Worm (Caenorhabditis elegans) whole organism, L4 larva: ENCODE measurements around the gene F17C11.2.

ENCODE experiments used
- D1046.2 ChIP-seq: fragments of 200-800 bp; sonication (Bioruptor generic); IDR thresholded peaks from 2 replicates; pipeline ENCODE4 v1.3.6; 2022; ENCODE audit warnings: missing genetic modification characterization, missing compliant biosample characterization
- F26F4.8 ChIP-seq: fragments of 200-800 bp; sonication (Bioruptor generic); conservative IDR thresholded peaks from 2 replicates; pipeline ENCODE4 v1.3.6; 2022; ENCODE audit warnings: missing genetic modification characterization, missing compliant biosample characterization
- F37D6.2 ChIP-seq: sonication (generic microtip); optimal IDR thresholded peaks from 2 replicates; lab custom pipeline; 2016; ENCODE audit warnings: mild to moderate bottlenecking, missing genetic modification characterization, missing compliant biosample characterization
- Y105C5A.15 ChIP-seq: fragments of 200-800 bp; sonication (Bioruptor generic); IDR thresholded peaks from 2 replicates; pipeline ENCODE4 v1.3.6; 2022; ENCODE audit warnings: missing genetic modification characterization, missing compliant biosample characterization
- Y5F2A.4 ChIP-seq: fragments of 200-800 bp; sonication (Bioruptor generic); optimal IDR thresholded peaks from 2 replicates; lab custom pipeline; 2018; ENCODE audit warnings: mild to moderate bottlenecking, missing genetic modification characterization, missing compliant biosample characterization
- aha-1 ChIP-seq: fragments of 150-350 bp; peaks from one replicate; lab custom pipeline; 2014; ENCODE audit warnings: missing biosample characterization, missing genetic modification characterization
- aly-2 ChIP-seq: sonication (generic microtip); optimal IDR thresholded peaks from 2 replicates; lab custom pipeline; 2018; ENCODE audit warnings: missing biosample characterization, missing genetic modification characterization
- ama-1 ChIP-seq: fragments of 150-350 bp; optimal IDR thresholded peaks from 2 replicates; lab custom pipeline; 2014; ENCODE audit warnings: inconsistent platforms, mixed read lengths
- ceh-20 ChIP-seq: fragments of 200-800 bp; sonication (Bioruptor generic); IDR thresholded peaks from 2 replicates; pipeline ENCODE4 v1.3.6; 2022; ENCODE audit warnings: missing genetic modification reagents, missing genetic modification characterization, missing compliant biosample characterization
- ceh-28 ChIP-seq: fragments of 150-350 bp; optimal IDR thresholded peaks from 2 replicates; lab custom pipeline; 2014; ENCODE audit warnings: missing biosample characterization, missing genetic modification reagents, missing genetic modification characterization
- ceh-44 ChIP-seq: fragments of 200-800 bp; sonication (Bioruptor generic); IDR thresholded peaks from 2 replicates; pipeline ENCODE4 v1.3.6; 2022; ENCODE audit warnings: missing genetic modification reagents, missing genetic modification characterization, missing compliant biosample characterization
- ceh-82 ChIP-seq: sonication (generic microtip); optimal IDR thresholded peaks from 2 replicates; lab custom pipeline; 2017; ENCODE audit warnings: missing biosample characterization, missing genetic modification characterization
- cey-2 ChIP-seq: sonication (generic microtip); optimal IDR thresholded peaks from 3 replicates; lab custom pipeline; 2017; ENCODE audit warnings: missing genetic modification characterization, mild to moderate bottlenecking, missing compliant biosample characterization, antibody characterized with exemption, borderline replicate concordance; ENCODE audit not compliant: insufficient read depth
- daf-16 ChIP-seq, 3 experiments: sonication (generic microtip); optimal IDR thresholded peaks; 2 replicates each; lab custom pipeline; 2016 to 2017; ENCODE audit warnings: missing genetic modification characterization in 3 of 3, missing genetic modification reagents in 3 of 3, mild to moderate bottlenecking in 2 of 3, missing compliant biosample characterization in 2 of 3, missing biosample characterization in 1 of 3, moderate library complexity in 1 of 3
- dmd-6 ChIP-seq: fragments of 200-800 bp; sonication (Bioruptor generic); IDR thresholded peaks from 2 replicates; pipeline ENCODE4 v1.3.6; 2022; ENCODE audit warnings: missing genetic modification reagents, missing genetic modification characterization, missing compliant biosample characterization
- dve-1 ChIP-seq: sonication (generic microtip); optimal IDR thresholded peaks from 2 replicates; lab custom pipeline; 2017; ENCODE audit warnings: antibody characterized with exemption, mild to moderate bottlenecking, missing genetic modification characterization, missing compliant biosample characterization; ENCODE audit not compliant: insufficient read depth
- egl-27 ChIP-seq: sonication (generic microtip); optimal IDR thresholded peaks from 3 replicates; lab custom pipeline; 2017; ENCODE audit warnings: missing biosample characterization, missing genetic modification reagents, missing genetic modification characterization
- egl-43 ChIP-seq: fragments of 200-800 bp; sonication (Bioruptor generic); IDR thresholded peaks from 2 replicates; pipeline ENCODE4 v1.3.6; 2022; ENCODE audit warnings: missing genetic modification reagents, missing genetic modification characterization, missing compliant biosample characterization
- gei-8 ChIP-seq: fragments of 200-800 bp; sonication (Bioruptor generic); optimal IDR thresholded peaks from 2 replicates; lab custom pipeline; 2018; ENCODE audit warnings: mild to moderate bottlenecking, missing genetic modification characterization, missing compliant biosample characterization
- hif-1 ChIP-seq, 2 experiments: sonication (generic microtip); optimal IDR thresholded peaks; 2 replicates each; lab custom pipeline; 2016 to 2017; ENCODE audit warnings: missing compliant biosample characterization in 2 of 2, missing genetic modification characterization in 2 of 2, missing genetic modification reagents in 2 of 2, missing genotype in 2 of 2, mild to moderate bottlenecking in 1 of 2
- hlh-11 ChIP-seq: fragments of 200-800 bp; sonication (Bioruptor generic); optimal IDR thresholded peaks from 2 replicates; lab custom pipeline; 2018; ENCODE audit warnings: mild to moderate bottlenecking, missing genetic modification characterization, missing compliant biosample characterization
- hlh-30 ChIP-seq: sonication (generic microtip); optimal IDR thresholded peaks from 2 replicates; lab custom pipeline; 2017; ENCODE audit warnings: antibody characterized with exemption, mild to moderate bottlenecking, missing genetic modification characterization, missing compliant biosample characterization; ENCODE audit not compliant: insufficient read depth
- hmg-1.1 ChIP-seq: fragments of 200-800 bp; sonication (Bioruptor generic); IDR thresholded peaks from 2 replicates; pipeline ENCODE4 v1.3.6; 2022; ENCODE audit warnings: missing genetic modification reagents, missing genetic modification characterization, missing compliant biosample characterization
- lin-29 ChIP-seq: fragments of 200-800 bp; sonication (Bioruptor generic); IDR thresholded peaks from 2 replicates; pipeline ENCODE4 v1.3.6; 2022; ENCODE audit warnings: missing genetic modification reagents, missing genetic modification characterization, missing compliant biosample characterization
- lsy-2 ChIP-seq, 2 experiments: fragments of 150-350 bp in 1 of 2; sonication (generic microtip) in 1 of 2; optimal IDR thresholded peaks; 2 replicates each; lab custom pipeline; 2014 to 2017; ENCODE audit warnings: missing biosample characterization in 2 of 2, missing genetic modification characterization in 2 of 2
- mdl-1 ChIP-seq, 2 experiments: fragments of 150-350 bp in 1 of 2; sonication (generic microtip) in 1 of 2; optimal IDR thresholded peaks; 2 replicates each; lab custom pipeline; 2014 to 2017; ENCODE audit warnings: missing biosample characterization in 2 of 2, missing genetic modification characterization in 2 of 2
- mxl-2 ChIP-seq: fragments of 200-800 bp; sonication (Bioruptor generic); conservative IDR thresholded peaks from 2 replicates; pipeline ENCODE4 v1.3.6; 2022; ENCODE audit warnings: missing genetic modification reagents, missing genetic modification characterization, missing compliant biosample characterization
- mxl-3 ChIP-seq: fragments of 200-800 bp; sonication (Bioruptor generic); optimal IDR thresholded peaks from 2 replicates; lab custom pipeline; 2018; ENCODE audit warnings: mild to moderate bottlenecking, missing genetic modification characterization, missing compliant biosample characterization
- nhr-237 ChIP-seq: sonication (generic microtip); optimal IDR thresholded peaks from 2 replicates; lab custom pipeline; 2017; ENCODE audit warnings: missing biosample characterization, missing genetic modification characterization
- nhr-28 ChIP-seq: fragments of 150-350 bp; optimal IDR thresholded peaks from 2 replicates; lab custom pipeline; 2014; ENCODE audit warnings: missing biosample characterization, missing genetic modification characterization
- nhr-42 ChIP-seq: fragments of 200-800 bp; sonication (Bioruptor generic); IDR thresholded peaks from 2 replicates; pipeline ENCODE4 v1.3.6; 2022; ENCODE audit warnings: missing genetic modification characterization, missing compliant biosample characterization
- nhr-48 ChIP-seq: sonication (generic microtip); optimal IDR thresholded peaks from 2 replicates; lab custom pipeline; 2016; ENCODE audit warnings: mild to moderate bottlenecking, missing genetic modification characterization, missing compliant biosample characterization
- nhr-6 ChIP-seq: fragments of 150-350 bp; optimal IDR thresholded peaks from 2 replicates; lab custom pipeline; 2014; ENCODE audit warnings: missing biosample characterization, missing genetic modification characterization
- php-3 ChIP-seq: fragments of 200-800 bp; sonication (Bioruptor generic); IDR thresholded peaks from 2 replicates; pipeline ENCODE4 v1.3.6; 2022; ENCODE audit warnings: missing genetic modification reagents, missing genetic modification characterization, missing compliant biosample characterization
- sdz-12 ChIP-seq: fragments of 200-800 bp; sonication (Bioruptor generic); optimal IDR thresholded peaks from 2 replicates; lab custom pipeline; 2018; ENCODE audit warnings: mild to moderate bottlenecking, missing genetic modification characterization, missing compliant biosample characterization
- set-16 ChIP-seq: fragments of 200-800 bp; sonication (Bioruptor generic); IDR thresholded peaks from 2 replicates; pipeline ENCODE4 v1.3.6; 2022; ENCODE audit warnings: missing genetic modification reagents, missing genetic modification characterization, missing compliant biosample characterization
- skn-1 ChIP-seq: fragments of 150-350 bp; optimal IDR thresholded peaks from 2 replicates; lab custom pipeline; 2014; ENCODE audit warnings: missing biosample characterization, missing genetic modification characterization
- snpc-1.2 ChIP-seq: fragments of 200-800 bp; sonication (Bioruptor generic); IDR thresholded peaks from 2 replicates; pipeline ENCODE4 v1.3.6; 2022; ENCODE audit warnings: missing genetic modification reagents, missing genetic modification characterization, missing compliant biosample characterization
- tag-97 ChIP-seq: fragments of 200-800 bp; sonication (Bioruptor generic); IDR thresholded peaks from 2 replicates; pipeline ENCODE4 v1.3.6; 2022; ENCODE audit warnings: missing genetic modification characterization, missing compliant biosample characterization
- tra-1 ChIP-seq: fragments of 200-800 bp; sonication (Bioruptor generic); IDR thresholded peaks from 2 replicates; pipeline ENCODE4 v1.3.6; 2022; ENCODE audit warnings: missing genetic modification reagents, missing genetic modification characterization, missing compliant biosample characterization
- unc-62 ChIP-seq, 3 experiments: fragments of 150-350 bp in 1 of 3; sonication (generic microtip); optimal IDR thresholded peaks in 2 of 3; peaks in 1 of 3; 1 replicate in 1 of 3; 2 replicates in 2 of 3; lab custom pipeline; 2014 to 2017; ENCODE audit warnings: missing biosample characterization in 3 of 3, missing genetic modification characterization in 3 of 3, missing genetic modification reagents in 3 of 3, missing genotype in 1 of 3
- zip-2 ChIP-seq: fragments of 150-350 bp; optimal IDR thresholded peaks from 2 replicates; lab custom pipeline; 2014; ENCODE audit warnings: missing biosample characterization, missing genetic modification characterization
- ztf-7 ChIP-seq: fragments of 150-350 bp; optimal IDR thresholded peaks from 2 replicates; lab custom pipeline; 2014; ENCODE audit warnings: missing biosample characterization, missing genetic modification characterization

F17C11.2 gene

DNA sequence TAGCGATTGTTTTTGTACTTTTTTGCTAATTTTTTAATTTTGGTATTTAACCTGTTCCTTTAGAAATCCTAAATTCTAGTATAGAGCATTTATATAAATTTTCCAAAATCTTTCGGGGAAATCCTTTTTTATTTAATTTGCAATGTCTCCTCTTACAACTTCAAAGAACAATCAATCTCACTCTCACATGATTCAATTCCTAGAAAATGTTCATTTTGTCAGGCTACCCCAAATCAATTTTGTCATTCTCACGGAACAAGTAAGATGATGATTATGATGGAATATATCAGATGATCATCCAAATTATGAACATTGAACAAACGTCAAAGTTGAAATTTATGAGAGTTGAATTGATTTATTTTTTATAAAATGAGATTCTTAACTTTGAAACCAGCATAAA lies 10.7 kb upstream of the F17C11.2 start (continued):
- no peak for TF ChIP-seq nhr-48 (tag; lab: Kevin White, UChicago)
- no peak for TF ChIP-seq cey-2 (tag; lab: Kevin White, UChicago)
- TF ChIP-seq gei-8 (GFP tag; lab: Kevin White, UChicago): peak; percentile 43
- TF ChIP-seq nhr-28 (tag; lab: Kevin White, UChicago): peak; percentile 48
- TF ChIP-seq egl-43: no peak
- no peak for TF ChIP-seq ceh-82 (tag; lab: Kevin White, UChicago)
- TF ChIP-seq aha-1 (tag; lab: Kevin White, UChicago): peak; percentile 30
- TF ChIP-seq daf-16 (GFP tag; optimal IDR thresholded peaks at IDR 0.05; lab: Kevin White, UChicago): no peak
- peak; percentile 22 for TF ChIP-seq daf-16 (tag; optimal IDR thresholded peaks at IDR 0.05; lab: Kevin White, UChicago)
- peak in 1 of 2 experiments; percentile 43 for TF ChIP-seq hif-1 (tag; optimal IDR thresholded peaks at IDR 0.05; lab: Kevin White, UChicago)
- TF ChIP-seq hlh-30 (tag; lab: Kevin White, UChicago): peak; percentile 85
- peak; percentile 93 for TF ChIP-seq ztf-7
- no peak for TF ChIP-seq D1046.2 (GFP tag; lab: Robert Waterston, UW)

DNA sequence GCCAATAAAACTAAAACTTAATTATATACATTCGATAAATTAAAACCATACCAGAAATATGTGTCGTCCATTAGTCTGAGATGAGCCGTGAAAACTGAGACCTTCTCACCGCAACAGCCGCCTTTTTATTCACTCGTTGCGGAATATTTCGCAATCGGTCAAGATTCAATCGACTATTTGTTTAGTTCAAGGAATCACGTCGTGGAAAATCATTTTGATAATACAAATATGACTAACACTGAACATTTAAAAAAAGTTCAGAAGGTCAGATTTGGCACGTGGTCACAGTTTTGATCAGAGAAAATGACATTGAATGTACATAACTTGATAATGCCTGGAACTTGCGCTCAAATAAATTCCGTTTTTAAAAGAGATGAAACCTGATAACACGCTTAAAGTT lies 9.3 kb upstream of the F17C11.2 start, which contains the start of gene F17C11.11:
TSS of gene F17C11.11 (minus strand) at position 79 of the 400 bp plus-strand sequence.
- TF ChIP-seq F37D6.2 (tag; lab: Kevin White, UChicago) (no peak), hif-1 (tag; optimal IDR thresholded peaks at IDR 0.05; lab: Kevin White, UChicago) (peak in 1 of 2 experiments; percentile 6), daf-16 (GFP tag; optimal IDR thresholded peaks at IDR 0.05; lab: Kevin White, UChicago) (no peak), daf-16 (tag; optimal IDR thresholded peaks at IDR 0.05; lab: Kevin White, UChicago) (peak; percentile 77), ceh-28 (tag; lab: Kevin White, UChicago) (no peak), ztf-7 (peak; percentile 76), nhr-48 (tag; lab: Kevin White, UChicago) (peak; percentile 24), snpc-1.2 (GFP tag; lab: Robert Waterston, UW) (no peak), dmd-6 (GFP tag; lab: Robert Waterston, UW) (peak; percentile 77), aly-2 (tag; lab: Kevin White, UChicago) (no peak), tra-1 (GFP tag; lab: Robert Waterston, UW) (0 out of 2 replicates have a peak, but pooled peaks have one; percentile 9), hlh-30 (tag; lab: Kevin White, UChicago) (peak; percentile 75), sdz-12 (GFP tag; lab: Kevin White, UChicago) (no peak), gei-8 (GFP tag; lab: Kevin White, UChicago) (no peak), dve-1 (tag; lab: Kevin White, UChicago) (peak; percentile 88), aha-1 (tag; lab: Kevin White, UChicago) (peak; percentile 83), mxl-3 (GFP tag; lab: Kevin White, UChicago) (peak; percentile 35), zip-2 (tag; lab: Kevin White, UChicago) (peak; percentile 96), Y105C5A.15 (GFP tag; lab: Robert Waterston, UW) (no peak), cey-2 (tag; lab: Kevin White, UChicago) (peak; percentile 43), set-16 (GFP tag; lab: Robert Waterston, UW) (no peak), Y5F2A.4 (GFP tag; lab: Kevin White, UChicago) (no peak), F26F4.8 (GFP tag; lab: Robert Waterston, UW) (no peak), nhr-6 (peak; percentile 36), mdl-1 (tag; optimal IDR thresholded peaks at IDR 0.05; lab: Kevin White, UChicago) (peak in 1 of 2 experiments; percentile 44), hlh-11 (tag; lab: Kevin White, UChicago) (peak; percentile 63)

DNA sequence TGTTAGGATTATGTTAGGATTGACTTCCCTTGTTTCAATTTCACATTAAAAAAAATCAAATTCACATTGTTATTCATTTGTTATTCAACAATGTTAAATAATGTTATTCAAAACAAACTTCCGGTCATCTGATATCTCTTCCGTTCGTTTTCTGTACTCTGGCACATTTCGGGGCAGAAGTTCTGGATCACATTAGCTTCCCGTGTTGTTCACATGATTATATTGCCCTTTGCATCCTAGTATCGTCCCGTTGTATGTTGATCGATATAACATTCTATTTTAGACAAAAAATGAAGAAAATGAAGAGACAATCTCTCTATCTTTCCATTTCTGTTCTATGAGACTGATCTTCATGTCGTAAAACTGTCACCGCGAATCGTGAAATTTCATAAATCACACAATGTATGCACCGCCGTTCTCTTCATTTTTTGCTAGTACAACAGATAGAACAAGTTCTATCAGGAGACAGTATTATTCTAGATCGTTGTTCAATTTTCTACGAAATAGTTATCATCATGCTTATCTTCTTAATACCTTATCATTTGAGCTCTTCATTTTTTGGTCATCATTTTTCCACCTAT lies 8.0 kb upstream of the F17C11.2 start:
- TF ChIP-seq aha-1 (tag; lab: Kevin White, UChicago) (peak; percentile 72), cey-2 (tag; lab: Kevin White, UChicago) (no peak), ceh-44 (GFP tag; lab: Robert Waterston, UW) (no peak), skn-1 (tag; lab: Kevin White, UChicago) (no peak), hlh-30 (tag; lab: Kevin White, UChicago) (peak; percentile 80), php-3 (GFP tag; lab: Robert Waterston, UW) (peak; percentile 84), nhr-42 (GFP tag; lab: Robert Waterston, UW) (no peak), hmg-1.1 (GFP tag; lab: Robert Waterston, UW) (no peak), ama-1 (no peak), tag-97 (GFP tag; lab: Robert Waterston, UW) (no peak), egl-27 (no peak), mxl-2 (GFP tag; lab: Robert Waterston, UW) (peak; percentile 96), dve-1 (tag; lab: Kevin White, UChicago) (peak; percentile 46), unc-62 (GFP tag; optimal IDR thresholded peaks at IDR 0.05 in 1 of 2; lab: Kevin White, UChicago) (peak in 1 of 2 experiments; percentile 44), unc-62 (tag; optimal IDR thresholded peaks at IDR 0.05; lab: Kevin White, UChicago) (no peak), lsy-2 (tag; optimal IDR thresholded peaks at IDR 0.05; lab: Kevin White, UChicago) (no peak), ceh-20 (peak; percentile 32; the same call in 1 of the 2 replicates), lin-29 (GFP tag; lab: Robert Waterston, UW) (no peak), nhr-237 (tag; lab: Kevin White, UChicago) (no peak)
